Fruit fly (Drosophila melanogaster) Kc167 (cell line): ENCODE data around the gene CG43050.
A peak's percentile ranks its signal among the peaks of the same experiment; 100 is the strongest.

ENCODE experiments used
- Myc ChIP-seq: fragments of >200 bp; optimal IDR thresholded peaks from 2 replicates; lab custom pipeline; 2017; ENCODE audit warnings: missing external identifiers
- Sin3A ChIP-seq: fragments of >200 bp; optimal IDR thresholded peaks from 2 replicates; lab custom pipeline; 2018; ENCODE audit warnings: missing external identifiers
- h ChIP-seq: fragments of >200 bp; optimal IDR thresholded peaks from 3 replicates; lab custom pipeline; 2018; ENCODE audit warnings: missing external identifiers
- insv ChIP-seq: fragments of >200 bp; optimal IDR thresholded peaks from 3 replicates; lab custom pipeline; 2018; ENCODE audit warnings: missing external identifiers
- psq ChIP-seq: fragments of >200 bp; optimal IDR thresholded peaks from 2 replicates; lab custom pipeline; 2017; ENCODE audit warnings: missing external identifiers
- ttk ChIP-seq: sonication (Bioruptor generic); optimal IDR thresholded peaks from 2 replicates; lab custom pipeline; 2017; ENCODE audit warnings: missing external identifiers

Gene CG43050

DNA sequence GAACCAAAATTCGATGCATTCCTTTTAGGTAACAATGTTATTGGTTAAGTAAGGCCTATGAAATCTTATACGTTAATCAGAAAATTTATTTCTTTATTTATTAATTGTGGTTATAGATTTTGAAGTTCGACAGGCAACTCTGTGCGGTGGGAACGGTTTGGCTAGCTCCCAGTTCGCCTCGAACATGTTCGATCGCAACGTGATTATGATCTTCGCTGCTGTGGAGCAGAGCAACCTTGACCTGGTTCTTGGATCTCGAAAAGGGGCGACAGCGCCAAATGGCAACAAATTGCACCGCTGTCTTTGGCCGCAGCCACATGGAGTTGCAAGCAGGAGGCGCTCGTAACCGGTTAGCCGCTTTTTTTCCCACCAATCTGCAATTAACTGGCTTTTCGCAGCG lies 35.2 kb downstream of the CG43050 start:
- TF ChIP-seq h (lab: Kevin White, UChicago) (no peak), insv (no peak), Sin3A (lab: Kevin White, UChicago) (no peak), Myc (no peak), psq (no peak), ttk (lab: Kevin White, UChicago) (no peak)

DNA sequence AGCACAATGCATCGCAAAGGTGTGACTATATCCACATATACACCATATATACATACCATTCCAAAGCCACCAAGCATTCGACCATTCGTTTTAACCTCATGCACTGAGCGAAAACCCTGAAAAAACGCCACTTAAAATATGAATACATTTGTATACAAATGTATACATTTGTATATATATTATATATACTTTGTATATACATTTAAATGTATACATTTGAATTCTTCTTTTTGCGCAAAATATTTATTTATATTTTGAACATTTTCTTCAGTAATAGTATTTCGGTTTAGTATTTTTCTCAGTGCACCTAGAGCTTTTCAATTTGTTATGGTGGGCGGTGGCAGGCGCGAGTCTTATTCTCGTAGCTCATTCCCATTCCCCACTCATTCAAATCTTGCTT lies 37.3 kb downstream of the CG43050 start:
- TF ChIP-seq Sin3A (lab: Kevin White, UChicago) (no peak), ttk (lab: Kevin White, UChicago) (no peak), psq (no peak), h (lab: Kevin White, UChicago) (no peak), Myc (no peak), insv (no peak)

dm6 chr2L:13157903-13158302 lies 38.8 kb downstream of the CG43050 start:
- TF ChIP-seq psq = no peak
- TF ChIP-seq insv = no peak
- no peak for TF ChIP-seq ttk (lab: Kevin White, UChicago)
- no peak for TF ChIP-seq Myc
- TF ChIP-seq h (lab: Kevin White, UChicago) = no peak
- TF ChIP-seq Sin3A (lab: Kevin White, UChicago) = no peak

DNA sequence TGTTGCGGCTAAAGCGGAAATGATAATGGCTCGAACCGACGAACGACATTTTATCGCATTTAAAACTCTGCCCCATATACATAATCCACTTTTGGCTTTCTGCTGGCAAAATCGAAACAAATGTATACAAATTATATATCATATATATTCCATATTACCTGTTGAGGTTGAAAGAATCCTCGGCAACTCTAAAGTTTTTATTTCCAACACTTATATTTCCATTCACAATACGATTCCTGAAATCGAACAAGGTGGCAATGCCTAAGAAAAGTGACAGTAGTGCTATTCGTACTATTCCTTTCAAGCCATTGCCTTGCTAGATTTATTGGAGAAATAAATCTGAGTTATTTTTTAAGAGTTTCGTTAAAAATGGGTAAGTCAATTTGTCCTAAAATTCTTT lies 39.4 kb downstream of the CG43050 start, which contains the start of gene Pk34A:
Gene Pk34A (plus strand): TSS at position 301 of the 400 bp plus-strand sequence.
- no peak for TF ChIP-seq ttk (lab: Kevin White, UChicago)

dm6 chr2L:13160227-13160626 lies 41.1 kb downstream of the CG43050 start, which contains the start of gene kmg:
Gene kmg (plus strand): TSS chr2L:13160527.
- no peak for TF ChIP-seq Sin3A (lab: Kevin White, UChicago)
- TF ChIP-seq Myc = no peak
- no peak for TF ChIP-seq h (lab: Kevin White, UChicago)
- no peak for TF ChIP-seq insv
- TF ChIP-seq ttk (lab: Kevin White, UChicago) = no peak
- no peak for TF ChIP-seq psq

- TF ChIP-seq Sin3A (lab: Kevin White, UChicago) (peak; percentile 36), psq (no peak)
Observed at dm6 chr2L:13164994-13165801, 46.1 kb downstream of the CG43050 start, which contains the start of gene Sirt1. Gene Sirt1 (plus strand): TSS chr2L:13165564.

- no peak for TF ChIP-seq ttk (lab: Kevin White, UChicago)
- peak; percentile 65 for TF ChIP-seq psq
Observed at dm6 chr2L:13165802-13166347, 46.8 kb downstream of the CG43050 start, which contains the start of gene DnaJ-H. Gene DnaJ-H (minus strand): TSS chr2L:13166072.
